Fruit fly (Drosophila melanogaster): Measurements from ENCODE around the gene CG3224.

Gene CG3224

DNA sequence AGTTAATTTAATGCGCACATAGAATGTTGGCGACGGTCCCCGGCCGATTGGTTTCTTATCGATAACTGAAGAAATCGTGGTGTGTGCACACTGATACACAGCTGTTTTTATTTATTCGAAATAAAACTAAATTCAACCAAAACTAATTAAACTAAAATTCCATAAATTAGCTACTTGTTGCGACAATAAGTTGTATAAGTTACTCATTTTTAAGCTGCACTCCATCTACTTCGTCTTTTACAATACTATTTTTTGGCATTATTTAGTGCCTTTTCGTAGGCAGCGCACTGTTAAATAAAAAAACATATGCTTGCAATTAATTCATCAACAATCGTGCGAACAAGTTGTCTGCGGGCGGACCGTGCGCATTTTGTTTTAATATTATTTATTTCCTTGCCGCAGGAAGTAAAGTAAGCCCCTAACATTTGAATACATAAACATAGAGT, at the start of gene CG3224, which contains the start of gene Ctr1A:
Gene CG3224 (minus strand): TSS at position 71 of the 446 bp plus-strand sequence.
Gene Ctr1A (plus strand): TSS at position 256 of the 446 bp plus-strand sequence.
- no peak for TF ChIP-seq ttk (optimal IDR thresholded peaks at IDR 0.05)
- no peak for TF ChIP-seq insv (optimal IDR thresholded peaks at IDR 0.05)
- no peak for TF ChIP-seq h (optimal IDR thresholded peaks at IDR 0.05)
- TF ChIP-seq Myc (optimal IDR thresholded peaks at IDR 0.05) = no peak
- no peak for TF ChIP-seq Sin3A (optimal IDR thresholded peaks at IDR 0.05)
- no peak for TF ChIP-seq psq (optimal IDR thresholded peaks at IDR 0.05)

dm6 chrX:6710665-6711064, 49.4 kb upstream of the CG3224 start:
- TF ChIP-seq ttk (optimal IDR thresholded peaks at IDR 0.05) = no peak
- TF ChIP-seq h (optimal IDR thresholded peaks at IDR 0.05) = no peak
- no peak for TF ChIP-seq insv (optimal IDR thresholded peaks at IDR 0.05)
- TF ChIP-seq psq (optimal IDR thresholded peaks at IDR 0.05) = no peak
- TF ChIP-seq Myc (optimal IDR thresholded peaks at IDR 0.05) = no peak
- no peak for TF ChIP-seq Sin3A (optimal IDR thresholded peaks at IDR 0.05)

DNA sequence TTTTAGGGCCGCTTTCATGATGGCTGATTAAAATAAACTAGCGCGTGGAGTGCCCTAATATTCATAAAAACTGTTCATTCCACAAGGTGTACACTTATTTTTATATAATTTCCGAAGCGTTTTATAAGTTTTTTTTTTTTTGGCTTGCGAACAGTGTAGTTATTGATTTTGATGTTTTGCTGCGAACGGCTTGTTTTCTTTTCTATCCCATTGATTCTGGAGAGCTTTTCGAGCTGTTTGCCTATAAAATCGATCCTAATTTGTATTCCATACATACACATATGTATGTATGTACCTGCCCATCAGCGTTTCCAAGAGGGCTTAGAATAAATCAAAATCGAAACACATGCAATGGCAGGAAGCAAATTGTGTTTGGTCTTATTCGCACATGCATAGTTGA, 49.0 kb upstream of the CG3224 start:
- TF ChIP-seq insv (optimal IDR thresholded peaks at IDR 0.05) = no peak
- TF ChIP-seq Sin3A (optimal IDR thresholded peaks at IDR 0.05) = no peak
- TF ChIP-seq h (optimal IDR thresholded peaks at IDR 0.05) = no peak
- TF ChIP-seq ttk (optimal IDR thresholded peaks at IDR 0.05) = no peak
- TF ChIP-seq Myc (optimal IDR thresholded peaks at IDR 0.05) = no peak
- TF ChIP-seq psq (optimal IDR thresholded peaks at IDR 0.05) = no peak

DNA sequence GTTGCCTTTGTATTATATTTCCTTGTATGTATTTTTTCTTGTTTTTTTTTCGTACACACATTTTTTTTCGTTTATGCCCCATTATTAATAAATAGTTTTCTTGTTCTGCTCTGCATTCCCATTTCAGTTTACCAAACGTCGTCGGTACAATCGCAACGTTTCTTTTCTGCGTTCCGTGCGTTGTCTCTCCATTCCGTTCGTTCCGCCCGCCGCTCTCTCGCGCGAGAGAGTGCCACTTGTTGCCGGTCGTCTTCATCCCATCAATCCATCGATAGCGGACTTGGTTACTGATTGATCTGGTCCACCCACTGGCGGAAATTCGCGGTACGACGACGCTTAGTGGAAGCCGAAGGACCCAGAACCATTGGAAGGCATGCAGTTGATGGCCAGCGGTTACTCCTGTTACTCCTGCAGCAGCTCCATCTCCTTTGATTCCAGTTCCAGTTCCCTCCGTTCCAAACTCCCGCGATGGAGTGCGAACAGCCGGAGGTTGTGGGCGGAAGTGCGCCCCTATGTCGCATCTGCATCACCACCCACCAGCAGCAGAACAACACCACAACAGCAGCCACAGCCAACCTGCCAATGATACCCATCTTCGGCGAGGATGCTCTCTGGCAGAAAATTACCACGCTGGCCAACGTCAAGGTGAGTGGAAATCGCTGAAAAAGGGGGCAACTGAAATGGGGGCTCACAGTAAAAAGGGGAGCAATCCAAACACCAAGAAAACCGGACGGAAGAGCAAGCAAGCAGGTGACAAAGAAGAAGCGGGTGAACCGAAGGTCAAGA, 48.2 kb upstream of the CG3224 start:
- TF ChIP-seq Myc (optimal IDR thresholded peaks at IDR 0.05) = no peak
- TF ChIP-seq insv (optimal IDR thresholded peaks at IDR 0.05) = no peak
- TF ChIP-seq Sin3A (optimal IDR thresholded peaks at IDR 0.05) = no peak
- TF ChIP-seq h (optimal IDR thresholded peaks at IDR 0.05) = no peak
- TF ChIP-seq ttk (optimal IDR thresholded peaks at IDR 0.05) = no peak
- TF ChIP-seq psq (optimal IDR thresholded peaks at IDR 0.05) = no peak

DNA sequence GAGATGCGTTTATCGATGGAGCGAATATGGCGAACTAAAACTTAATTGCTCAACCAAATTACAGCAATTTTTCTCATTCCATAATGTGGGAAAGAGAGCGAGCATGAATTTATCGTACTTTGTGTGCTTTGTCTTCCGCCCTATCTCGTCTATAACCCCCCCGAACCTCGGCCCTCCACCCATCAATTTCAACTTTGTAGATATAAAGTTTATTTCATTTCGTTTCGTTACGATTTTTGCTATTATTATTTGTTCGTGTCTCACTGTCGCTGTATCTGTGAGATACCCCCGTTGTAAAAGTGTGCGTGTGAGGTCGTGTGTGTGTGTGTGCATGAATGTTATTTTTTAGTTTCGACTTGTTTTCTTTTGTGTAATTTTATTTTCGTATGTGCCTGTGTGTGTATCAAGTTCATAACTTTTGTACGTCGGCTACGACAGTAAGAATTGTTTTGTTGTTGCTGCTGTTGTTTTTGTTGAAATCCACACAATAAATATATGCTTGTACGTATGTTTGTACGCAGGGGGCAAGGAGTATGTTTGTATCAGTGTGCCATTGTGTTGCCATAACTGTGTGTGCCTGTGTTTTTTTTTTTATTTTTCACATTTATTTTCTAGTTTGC, 47.4 kb upstream of the CG3224 start:
- TF ChIP-seq ttk (optimal IDR thresholded peaks at IDR 0.05) = no peak
- TF ChIP-seq insv (optimal IDR thresholded peaks at IDR 0.05) = no peak
- TF ChIP-seq Myc (optimal IDR thresholded peaks at IDR 0.05) = no peak

dm6 chrX:6708138-6708537, 46.9 kb upstream of the CG3224 start:
- no peak for TF ChIP-seq Myc (optimal IDR thresholded peaks at IDR 0.05)
- TF ChIP-seq ttk (optimal IDR thresholded peaks at IDR 0.05) = no peak
- TF ChIP-seq insv (optimal IDR thresholded peaks at IDR 0.05) = no peak
- TF ChIP-seq Sin3A (optimal IDR thresholded peaks at IDR 0.05) = no peak
- TF ChIP-seq h (optimal IDR thresholded peaks at IDR 0.05) = no peak
- TF ChIP-seq psq (optimal IDR thresholded peaks at IDR 0.05) = no peak

- TF ChIP-seq ttk (optimal IDR thresholded peaks at IDR 0.05) (no peak), psq (optimal IDR thresholded peaks at IDR 0.05) (no peak), Myc (optimal IDR thresholded peaks at IDR 0.05) (no peak), insv (optimal IDR thresholded peaks at IDR 0.05) (no peak), Sin3A (optimal IDR thresholded peaks at IDR 0.05) (no peak), h (optimal IDR thresholded peaks at IDR 0.05) (no peak)
Measured at dm6 chrX:6706570-6707306, 45.5 kb upstream of the CG3224 start.

- TF ChIP-seq insv (optimal IDR thresholded peaks at IDR 0.05) = no peak
- TF ChIP-seq Sin3A (optimal IDR thresholded peaks at IDR 0.05) = no peak
- no peak for TF ChIP-seq h (optimal IDR thresholded peaks at IDR 0.05)
- TF ChIP-seq psq (optimal IDR thresholded peaks at IDR 0.05) = no peak
- TF ChIP-seq ttk (optimal IDR thresholded peaks at IDR 0.05) = no peak
- TF ChIP-seq Myc (optimal IDR thresholded peaks at IDR 0.05) = no peak
Measured at dm6 chrX:6705890-6706289, 44.6 kb upstream of the CG3224 start.

dm6 chrX:6705059-6705802, 44.0 kb upstream of the CG3224 start:
- TF ChIP-seq Myc (optimal IDR thresholded peaks at IDR 0.05) = no peak
- no peak for TF ChIP-seq psq (optimal IDR thresholded peaks at IDR 0.05)
- no peak for TF ChIP-seq Sin3A (optimal IDR thresholded peaks at IDR 0.05)
- no peak for TF ChIP-seq h (optimal IDR thresholded peaks at IDR 0.05)
- no peak for TF ChIP-seq insv (optimal IDR thresholded peaks at IDR 0.05)
- no peak for TF ChIP-seq ttk (optimal IDR thresholded peaks at IDR 0.05)

- TF ChIP-seq ttk (optimal IDR thresholded peaks at IDR 0.05) (no peak), Myc (optimal IDR thresholded peaks at IDR 0.05) (no peak), insv (optimal IDR thresholded peaks at IDR 0.05) (no peak)
Measured at dm6 chrX:6703957-6704356, 42.7 kb upstream of the CG3224 start.

DNA sequence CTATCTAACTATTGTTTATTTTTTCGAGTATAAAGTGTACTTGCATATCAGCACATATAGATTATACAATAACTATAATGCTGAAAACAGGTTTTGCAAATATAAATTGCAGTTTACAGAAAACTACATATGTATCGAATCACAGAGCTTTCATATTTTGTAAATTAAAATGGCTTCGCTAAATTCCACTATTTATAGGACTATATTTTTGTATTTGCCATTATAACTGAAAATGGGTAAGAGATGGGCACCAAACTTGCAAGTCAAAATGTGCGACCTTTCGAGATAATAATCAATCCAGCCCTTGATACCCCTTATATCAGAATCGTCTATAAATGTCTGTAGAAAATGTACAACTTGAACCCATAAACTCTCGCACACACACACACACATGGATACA, 42.0 kb upstream of the CG3224 start:
- no peak for TF ChIP-seq psq (optimal IDR thresholded peaks at IDR 0.05)
- no peak for TF ChIP-seq Sin3A (optimal IDR thresholded peaks at IDR 0.05)
- TF ChIP-seq Myc (optimal IDR thresholded peaks at IDR 0.05) = no peak
- no peak for TF ChIP-seq h (optimal IDR thresholded peaks at IDR 0.05)
- TF ChIP-seq ttk (optimal IDR thresholded peaks at IDR 0.05) = no peak
- no peak for TF ChIP-seq insv (optimal IDR thresholded peaks at IDR 0.05)
